Worm (Caenorhabditis elegans): Measurements from ENCODE around the gene srsx-19.

The srsx-19 gene

DNA sequence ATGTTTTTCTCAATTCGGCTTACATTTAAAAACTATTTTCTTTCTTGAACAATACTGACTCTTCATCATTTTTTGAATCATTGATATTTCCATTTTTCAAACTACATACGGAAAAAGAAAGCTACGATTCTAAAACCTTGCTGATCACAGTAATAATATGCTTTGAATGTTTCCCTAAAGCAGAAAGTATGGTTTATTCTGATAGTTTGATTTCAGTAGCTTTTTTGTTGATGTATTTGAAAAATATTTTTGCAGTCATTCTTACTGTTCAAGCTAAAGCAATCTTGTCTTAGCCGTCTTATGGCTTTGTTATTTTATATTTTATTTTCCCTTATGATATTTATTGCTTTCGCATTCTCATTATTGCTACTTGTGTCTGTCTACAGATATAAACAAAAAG is 42.0 kb downstream of the srsx-19 start, which contains the start of gene srxa-13:
srxa-13 (plus strand) TSS at position 301 of the 400 bp plus-strand sequence.
- no peak for TF ChIP-seq nhr-28 (tag; optimal IDR thresholded peaks at IDR 0.05)
- TF ChIP-seq fkh-2 (tag; optimal IDR thresholded peaks at IDR 0.05), result no peak
- no peak for TF ChIP-seq aly-2 (tag; optimal IDR thresholded peaks at IDR 0.05)
- no peak for TF ChIP-seq ceh-82 (tag; optimal IDR thresholded peaks at IDR 0.05)
- no peak for TF ChIP-seq egl-5 (tag; optimal IDR thresholded peaks at IDR 0.05)
- TF ChIP-seq lin-39 (tag; optimal IDR thresholded peaks at IDR 0.05), result no peak
- no peak for TF ChIP-seq elt-1 (tag; optimal IDR thresholded peaks at IDR 0.05)
- no peak for TF ChIP-seq R02D3.7 (tag; optimal IDR thresholded peaks at IDR 0.05)
- TF ChIP-seq elt-2 (tag; optimal IDR thresholded peaks at IDR 0.05), result no peak
- no peak for TF ChIP-seq nhr-67 (tag; optimal IDR thresholded peaks at IDR 0.05)
- no peak for TF ChIP-seq ZK546.5 (tag; optimal IDR thresholded peaks at IDR 0.05)
- TF ChIP-seq zag-1 (tag; optimal IDR thresholded peaks at IDR 0.05), result no peak
- no peak for TF ChIP-seq unc-39 (tag; optimal IDR thresholded peaks at IDR 0.05)

DNA sequence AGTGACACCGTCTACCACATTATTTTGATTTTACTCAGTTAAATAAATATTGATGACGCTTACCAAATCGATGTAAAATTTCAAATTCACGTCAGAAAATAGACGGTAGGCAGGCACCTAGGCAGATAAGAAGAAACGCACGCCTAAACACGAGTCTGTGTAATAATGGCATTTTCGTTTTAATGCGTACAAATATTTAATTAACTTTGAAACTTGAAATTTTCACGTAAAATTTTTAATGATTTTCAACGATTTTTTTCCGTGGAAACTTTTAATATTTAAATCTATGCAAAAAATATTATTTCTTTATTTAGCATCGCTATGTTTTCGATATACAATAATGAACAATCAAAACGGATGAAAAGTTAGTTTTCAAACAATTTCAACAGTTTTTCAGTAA is 43.8 kb downstream of the srsx-19 start, which contains the start of gene C06B3.16:
C06B3.16 (plus strand) TSS at position 301 of the 400 bp plus-strand sequence.
- no peak for TF ChIP-seq lin-15B (tag; optimal IDR thresholded peaks at IDR 0.05)
- TF ChIP-seq elt-1 (tag; optimal IDR thresholded peaks at IDR 0.05), result no peak
- TF ChIP-seq pha-4 (tag; optimal IDR thresholded peaks at IDR 0.05), result no peak
- no peak for TF ChIP-seq fkh-10 (GFP tag; optimal IDR thresholded peaks at IDR 0.05)
- no peak for TF ChIP-seq ZK546.5 (tag; optimal IDR thresholded peaks at IDR 0.05)
- TF ChIP-seq snpc-4 (tag; optimal IDR thresholded peaks at IDR 0.05), result no peak
- TF ChIP-seq egl-5 (tag; optimal IDR thresholded peaks at IDR 0.05), result no peak
- no peak for TF ChIP-seq nhr-28 (tag; optimal IDR thresholded peaks at IDR 0.05)
- TF ChIP-seq ceh-9 (tag; optimal IDR thresholded peaks at IDR 0.05), result no peak
- no peak for TF ChIP-seq nhr-23 (tag; optimal IDR thresholded peaks at IDR 0.05)
- no peak for TF ChIP-seq nhr-43 (tag; optimal IDR thresholded peaks at IDR 0.05; ENCODE audit: poor library complexity, severe bottlenecking)
- TF ChIP-seq fkh-2 (tag; optimal IDR thresholded peaks at IDR 0.05), result no peak
- no peak for TF ChIP-seq nhr-11 (tag; optimal IDR thresholded peaks at IDR 0.05)
- TF ChIP-seq elt-3 (tag; optimal IDR thresholded peaks at IDR 0.05), result no peak

DNA sequence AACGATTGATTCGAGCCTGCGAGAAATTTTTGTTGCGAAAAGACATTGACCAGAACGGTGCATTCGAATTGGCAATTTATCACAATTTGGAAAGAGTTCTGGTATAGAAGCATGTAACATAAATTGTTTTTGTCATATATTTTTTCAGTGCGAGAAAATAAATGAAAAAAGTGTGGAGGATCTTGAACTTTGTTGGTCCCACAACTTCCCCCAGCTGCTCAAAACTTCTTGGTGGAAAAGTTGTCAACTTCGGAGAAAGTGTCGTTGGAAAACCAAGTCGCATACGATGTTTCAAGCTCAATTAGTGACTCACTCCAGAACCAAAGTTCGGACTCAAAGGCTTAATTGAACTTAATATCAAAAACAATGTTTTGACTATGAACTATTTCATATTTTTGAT is 44.5 kb downstream of the srsx-19 start:
- no peak for TF ChIP-seq fkh-10 (GFP tag; optimal IDR thresholded peaks at IDR 0.05)
- TF ChIP-seq fos-1 (tag; optimal IDR thresholded peaks at IDR 0.05), result no peak
- no peak for TF ChIP-seq ama-1 (optimal IDR thresholded peaks at IDR 0.05)
- no peak for TF ChIP-seq ceh-16 (tag; optimal IDR thresholded peaks at IDR 0.05)
- no peak for TF ChIP-seq elt-1 (tag; optimal IDR thresholded peaks at IDR 0.05)
- TF ChIP-seq fkh-2 (tag; optimal IDR thresholded peaks at IDR 0.05), result no peak
- no peak for TF ChIP-seq daf-12 (tag; optimal IDR thresholded peaks at IDR 0.05)
- TF ChIP-seq nhr-28 (tag; optimal IDR thresholded peaks at IDR 0.05), result no peak
- no peak for TF ChIP-seq hmg-11 (tag; optimal IDR thresholded peaks at IDR 0.05)
- TF ChIP-seq eor-1 (tag; optimal IDR thresholded peaks at IDR 0.05), result no peak
- TF ChIP-seq mdl-1 (tag; optimal IDR thresholded peaks at IDR 0.05), result no peak
- no peak for TF ChIP-seq ZK546.5 (tag; optimal IDR thresholded peaks at IDR 0.05)

DNA sequence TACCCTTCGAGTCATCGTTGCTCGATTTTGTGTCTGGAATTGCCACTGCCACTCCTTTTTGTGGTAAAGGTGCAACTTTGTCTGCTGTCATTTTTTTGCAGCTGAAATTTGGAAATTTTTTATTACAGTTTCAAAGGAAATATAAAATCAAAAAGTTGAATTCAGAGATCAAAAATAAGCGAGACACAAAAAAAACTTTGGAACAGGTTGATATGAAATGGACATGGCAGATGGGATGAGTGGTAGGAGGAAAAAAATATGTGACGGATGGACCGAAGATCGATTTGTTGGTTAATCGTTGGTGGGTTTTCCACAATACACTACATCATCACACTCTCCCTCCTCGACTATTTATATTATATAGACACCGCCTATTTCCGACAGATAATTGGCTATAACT is 47.1 kb downstream of the srsx-19 start, which contains the start of gene R10D12.1:
R10D12.1 (minus strand) TSS at position 101 of the 400 bp plus-strand sequence.
- TF ChIP-seq sea-2 (GFP tag; optimal IDR thresholded peaks at IDR 0.05) (no peak), eor-1 (tag; optimal IDR thresholded peaks at IDR 0.05) (no peak), zag-1 (tag; optimal IDR thresholded peaks at IDR 0.05) (no peak), nhr-237 (tag; optimal IDR thresholded peaks at IDR 0.05) (no peak), ama-1 (optimal IDR thresholded peaks at IDR 0.05) (no peak), ZK546.5 (tag; optimal IDR thresholded peaks at IDR 0.05) (no peak), nhr-25 (tag; optimal IDR thresholded peaks at IDR 0.05) (no peak), ztf-11 (tag; optimal IDR thresholded peaks at IDR 0.05) (no peak), nhr-12 (tag; optimal IDR thresholded peaks at IDR 0.05) (no peak), tbx-2 (tag; optimal IDR thresholded peaks at IDR 0.05) (no peak), nhr-43 (tag; optimal IDR thresholded peaks at IDR 0.05; ENCODE audit: poor library complexity, severe bottlenecking) (no peak), unc-62 (GFP tag; optimal IDR thresholded peaks at IDR 0.05) (no peak), ceh-82 (tag; optimal IDR thresholded peaks at IDR 0.05) (no peak), ceh-9 (tag; optimal IDR thresholded peaks at IDR 0.05) (no peak)

DNA sequence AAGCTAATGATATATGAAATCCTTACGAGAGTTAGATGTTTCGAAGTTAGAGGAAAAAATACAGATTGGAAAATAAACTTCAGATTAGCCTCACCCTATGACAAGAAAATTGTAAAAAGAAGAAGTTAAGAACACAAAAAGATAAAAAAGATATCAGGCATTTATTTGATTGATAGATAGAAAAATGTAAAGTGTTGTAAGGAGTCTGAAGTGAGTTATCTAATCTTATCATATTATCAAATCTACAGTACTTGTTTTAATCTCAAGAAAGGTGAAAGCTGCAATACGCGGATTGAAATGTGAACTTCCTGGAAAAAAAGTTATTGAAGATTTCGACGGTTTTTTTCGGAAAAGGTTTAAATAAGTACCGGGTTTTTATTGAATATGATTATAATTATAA is 48.0 kb downstream of the srsx-19 start:
- TF ChIP-seq snpc-4 (tag; optimal IDR thresholded peaks at IDR 0.05) (no peak), nhr-67 (tag; optimal IDR thresholded peaks at IDR 0.05) (no peak), lin-15B (tag; optimal IDR thresholded peaks at IDR 0.05) (no peak), ceh-82 (tag; optimal IDR thresholded peaks at IDR 0.05) (no peak), elt-3 (tag; optimal IDR thresholded peaks at IDR 0.05) (peak in 1 of 3 experiments; percentile 42)

All from whole organism, L3 larva.